Worm (Caenorhabditis elegans) whole organism, L1 larva: ENCODE measurements around the gene W03G11.2.

Experiments used
- ceh-90 ChIP-seq: sonication (generic microtip); optimal IDR thresholded peaks from 2 replicates; lab custom pipeline; 2016; ENCODE audit warnings: missing genetic modification characterization, missing compliant biosample characterization
- elt-3 ChIP-seq, 6 experiments: fragments of 150-350 bp in 1 of 6; sonication (generic microtip); optimal IDR thresholded peaks; 2 replicates each; lab custom pipeline; 2017 to 2018; ENCODE audit warnings: missing biosample characterization in 6 of 6, missing genetic modification characterization in 6 of 6, inconsistent platforms in 1 of 6
- fkh-10 ChIP-seq: sonication (generic microtip); optimal IDR thresholded peaks from 2 replicates; lab custom pipeline; 2017; ENCODE audit warnings: missing biosample characterization, missing genetic modification reagents, missing genetic modification characterization
- nhr-237 ChIP-seq: fragments of 150-350 bp; optimal IDR thresholded peaks from 2 replicates; lab custom pipeline; 2014; ENCODE audit warnings: missing biosample characterization, missing genetic modification characterization

ce11 chrX:12073764-12074163 is 34.7 kb downstream of the W03G11.2 start, which contains the start of gene tmem-145:
- TF ChIP-seq ceh-90 (tag; lab: Kevin White, UChicago) = no peak
- TF ChIP-seq fkh-10 (GFP tag; lab: Kevin White, UChicago) = no peak
- TF ChIP-seq nhr-237 (tag; lab: Kevin White, UChicago) = no peak
- TF ChIP-seq elt-3 (tag; optimal IDR thresholded peaks at IDR 0.05; lab: Kevin White, UChicago) = no peak
